Fruit fly (Drosophila melanogaster) whole organism, embryonic: ENCODE measurements around the gene CG6051.
A peak's percentile ranks its signal among the peaks of the same experiment; 100 is the strongest.

Experiments used
- ATbp ChIP-seq: fragments of 200-800 bp; sonication (Bioruptor generic); optimal IDR thresholded peaks from 2 replicates; lab custom pipeline; 2017; ENCODE audit warnings: missing biosample characterization, mild to moderate bottlenecking, missing genetic modification characterization, missing genetic modification reagents
- Aef1 ChIP-seq: fragments of 200-800 bp; sonication (Bioruptor generic); IDR thresholded peaks from 3 replicates; pipeline ENCODE4 v1.3.6; 2022; ENCODE audit warnings: missing biosample characterization, missing genetic modification characterization
- BtbVII ChIP-seq: fragments of 200-800 bp; sonication (Bioruptor generic); optimal IDR thresholded peaks from 3 replicates; lab custom pipeline; 2017; ENCODE audit warnings: missing biosample characterization, mild to moderate bottlenecking, missing genetic modification characterization
- CG10267 ChIP-seq: fragments of 200-800 bp; sonication (Bioruptor generic); optimal IDR thresholded peaks from 2 replicates; lab custom pipeline; 2018; ENCODE audit warnings: missing biosample characterization, mild to moderate bottlenecking, missing genetic modification characterization, moderate library complexity
- CG10565 ChIP-seq: fragments of 200-800 bp; sonication (Bioruptor generic); optimal IDR thresholded peaks from 3 replicates; lab custom pipeline; 2016; ENCODE audit warnings: missing biosample characterization, mild to moderate bottlenecking, missing genetic modification characterization
- CG10979 ChIP-seq: fragments of 200-800 bp; sonication (Bioruptor generic); optimal IDR thresholded peaks from 2 replicates; lab custom pipeline; 2018; ENCODE audit warnings: missing biosample characterization, mild to moderate bottlenecking, missing genetic modification characterization, moderate library complexity
- CG11695 ChIP-seq: fragments of 200-800 bp; sonication (Bioruptor generic); IDR thresholded peaks from 3 replicates; pipeline ENCODE4 v1.3.6; 2022; ENCODE audit warnings: missing biosample characterization, missing genetic modification characterization
- CG12219 ChIP-seq: fragments of 200-800 bp; sonication (Bioruptor generic); optimal IDR thresholded peaks from 3 replicates; lab custom pipeline; 2018; ENCODE audit warnings: missing biosample characterization, mild to moderate bottlenecking, missing genetic modification characterization
- CG1233 ChIP-seq: fragments of 200-800 bp; sonication (Bioruptor generic); optimal IDR thresholded peaks from 4 replicates; lab custom pipeline; 2018; ENCODE audit warnings: missing biosample characterization, mild to moderate bottlenecking, missing genetic modification characterization
- CG12744 ChIP-seq: fragments of 200-800 bp; sonication (Bioruptor generic); optimal IDR thresholded peaks from 2 replicates; lab custom pipeline; 2016; ENCODE audit warnings: missing biosample characterization, missing genetic modification characterization
- CG13624 ChIP-seq: fragments of 200-800 bp; sonication (Bioruptor generic); optimal IDR thresholded peaks from 2 replicates; lab custom pipeline; 2016; ENCODE audit warnings: missing biosample characterization, missing genetic modification characterization
- CG14014 ChIP-seq: fragments of 200-800 bp; sonication (Bioruptor generic); IDR thresholded peaks from 2 replicates; pipeline ENCODE4 v1.3.6; 2022; ENCODE audit warnings: missing biosample characterization, missing genetic modification characterization
- CG15269 ChIP-seq: fragments of 200-800 bp; sonication (Bioruptor generic); optimal IDR thresholded peaks from 2 replicates; lab custom pipeline; 2018; ENCODE audit warnings: missing biosample characterization, mild to moderate bottlenecking, missing genetic modification characterization, moderate library complexity
- CG2202 ChIP-seq: fragments of 200-800 bp; sonication (Bioruptor generic); optimal IDR thresholded peaks from 2 replicates; lab custom pipeline; 2018; ENCODE audit warnings: missing biosample characterization, mild to moderate bottlenecking, missing genetic modification characterization
- CG30431 ChIP-seq: fragments of 200-800 bp; sonication (Bioruptor generic); optimal IDR thresholded peaks from 2 replicates; lab custom pipeline; 2017; ENCODE audit warnings: missing biosample characterization, missing genetic modification characterization
- CG3838 ChIP-seq: fragments of 200-800 bp; sonication (Bioruptor generic); optimal IDR thresholded peaks from 3 replicates; lab custom pipeline; 2016; ENCODE audit warnings: missing biosample characterization, missing genetic modification characterization
- CG42726 ChIP-seq: fragments of 200-800 bp; sonication (Bioruptor generic); IDR thresholded peaks from 2 replicates; pipeline ENCODE4 v1.3.6; 2022; ENCODE audit warnings: missing biosample characterization, missing genetic modification characterization; ENCODE audit not compliant: partially characterized antibody
- CG6272 ChIP-seq: fragments of 200-800 bp; sonication (Bioruptor generic); IDR thresholded peaks from 2 replicates; pipeline ENCODE4 v1.3.6; 2022; ENCODE audit warnings: missing biosample characterization, missing genetic modification characterization
- CG7372 ChIP-seq: fragments of 200-800 bp; sonication (Bioruptor generic); IDR thresholded peaks from 2 replicates; pipeline ENCODE4 v1.3.6; 2022; ENCODE audit warnings: missing biosample characterization, missing genetic modification characterization
- CG7987 ChIP-seq: fragments of 200-800 bp; sonication (Bioruptor generic); optimal IDR thresholded peaks from 2 replicates; lab custom pipeline; 2018; ENCODE audit warnings: missing biosample characterization, mild to moderate bottlenecking, missing genetic modification characterization, moderate library complexity
- CG8290 ChIP-seq, 3 experiments: fragments of 200-800 bp; sonication (Bioruptor generic); optimal IDR thresholded peaks; 2 replicates each; lab custom pipeline; 2016 to 2019; ENCODE audit warnings: missing biosample characterization in 3 of 3, missing genetic modification characterization in 3 of 3, mild to moderate bottlenecking in 2 of 3, moderate library complexity in 1 of 3
- Camta ChIP-seq: fragments of 200-800 bp; sonication (Bioruptor generic); optimal IDR thresholded peaks from 2 replicates; lab custom pipeline; 2016; ENCODE audit warnings: missing biosample characterization, missing genetic modification characterization
- Ets65A ChIP-seq: fragments of 200-800 bp; sonication (Bioruptor generic); peaks from one replicate; lab custom pipeline; 2016; ENCODE audit warnings: missing biosample characterization, missing genetic modification characterization
- Gug ChIP-seq: fragments of 200-800 bp; sonication (Bioruptor generic); IDR thresholded peaks from 4 replicates; pipeline ENCODE4 v1.3.6; 2022; ENCODE audit warnings: missing biosample characterization, missing genetic modification characterization
- Hand ChIP-seq: fragments of 200-800 bp; sonication (Bioruptor generic); optimal IDR thresholded peaks from 2 replicates; lab custom pipeline; 2017; ENCODE audit warnings: mild to moderate bottlenecking, missing biosample characterization, missing genetic modification reagents, missing genetic modification characterization
- NFAT ChIP-seq: fragments of 200-800 bp; sonication (Bioruptor generic); IDR thresholded peaks from 2 replicates; pipeline ENCODE4 v1.3.6; 2022; ENCODE audit warnings: missing biosample characterization, missing genetic modification characterization
- Ptx1 ChIP-seq: fragments of 200-800 bp; sonication (Bioruptor generic); IDR thresholded peaks from 2 replicates; pipeline ENCODE4 v1.3.6; 2022; ENCODE audit warnings: missing biosample characterization, missing genetic modification characterization
- Spps ChIP-seq: fragments of 200-800 bp; sonication (Bioruptor generic); optimal IDR thresholded peaks from 2 replicates; lab custom pipeline; 2018; ENCODE audit warnings: missing biosample characterization, mild to moderate bottlenecking, missing genetic modification characterization
- Sry-δ ChIP-seq: fragments of 200-800 bp; sonication (Bioruptor generic); optimal IDR thresholded peaks from 2 replicates; lab custom pipeline; 2016; ENCODE audit warnings: missing biosample characterization, missing genetic modification characterization
- Ssrp ChIP-seq: fragments of 200-800 bp; sonication (Bioruptor generic); optimal IDR thresholded peaks from 2 replicates; lab custom pipeline; 2018; ENCODE audit warnings: missing biosample characterization, mild to moderate bottlenecking, missing genetic modification characterization, moderate library complexity
- TFAM ChIP-seq: fragments of 200-800 bp; sonication (Bioruptor generic); optimal IDR thresholded peaks from 2 replicates; lab custom pipeline; 2017; ENCODE audit warnings: missing biosample characterization, missing genetic modification characterization, inconsistent platforms
- ap ChIP-seq: fragments of 200-800 bp; sonication (Bioruptor generic); IDR thresholded peaks from 2 replicates; pipeline ENCODE4 v1.3.6; 2022; ENCODE audit warnings: missing biosample characterization, missing genetic modification characterization
- br ChIP-seq: fragments of >200 bp; optimal IDR thresholded peaks from 2 replicates; lab custom pipeline; 2017
- caup ChIP-seq: fragments of 200-800 bp; sonication (Bioruptor generic); optimal IDR thresholded peaks from 3 replicates; lab custom pipeline; 2017; ENCODE audit warnings: missing biosample characterization, mild to moderate bottlenecking, missing genetic modification characterization, moderate library complexity; ENCODE audit not compliant: severe bottlenecking
- crol ChIP-seq: fragments of 200-800 bp; sonication (Bioruptor generic); IDR thresholded peaks from 2 replicates; pipeline ENCODE4 v1.3.6; 2022; ENCODE audit warnings: missing biosample characterization, missing genetic modification characterization
- da ChIP-seq: fragments of 200-800 bp; sonication (Bioruptor generic); optimal IDR thresholded peaks from 2 replicates; lab custom pipeline; 2016; ENCODE audit warnings: missing biosample characterization, missing genetic modification characterization
- dati ChIP-seq: fragments of 200-800 bp; sonication (Bioruptor generic); IDR thresholded peaks from 2 replicates; pipeline ENCODE4 v1.3.6; 2022; ENCODE audit warnings: missing biosample characterization, missing genetic modification characterization
- eyg ChIP-seq: fragments of 200-800 bp; sonication (Bioruptor generic); optimal IDR thresholded peaks from 3 replicates; lab custom pipeline; 2016; ENCODE audit warnings: missing biosample characterization, missing genetic modification characterization
- fd64A ChIP-seq: fragments of 200-800 bp; sonication (Bioruptor generic); optimal IDR thresholded peaks from 3 replicates; lab custom pipeline; 2018; ENCODE audit warnings: missing biosample characterization, mild to moderate bottlenecking, missing genetic modification characterization
- gcm ChIP-seq: fragments of 200-800 bp; sonication (Bioruptor generic); optimal IDR thresholded peaks from 2 replicates; lab custom pipeline; 2019; ENCODE audit warnings: missing biosample characterization, mild to moderate bottlenecking, missing genetic modification characterization, moderate library complexity
- h ChIP-seq: fragments of >200 bp; optimal IDR thresholded peaks from 2 replicates; lab custom pipeline; 2017
- odd ChIP-seq: fragments of 200-800 bp; sonication (Bioruptor generic); optimal IDR thresholded peaks from 2 replicates; lab custom pipeline; 2017; ENCODE audit warnings: missing biosample characterization, mild to moderate bottlenecking, missing genetic modification characterization
- row ChIP-seq: fragments of 200-800 bp; sonication (Bioruptor generic); IDR thresholded peaks from 3 replicates; pipeline ENCODE4 v1.3.6; 2022; ENCODE audit warnings: missing biosample characterization, missing genetic modification characterization
- sens-2 ChIP-seq: fragments of 200-800 bp; sonication (Bioruptor generic); IDR thresholded peaks from 2 replicates; pipeline ENCODE4 v1.3.6; 2022; ENCODE audit warnings: missing biosample characterization, missing genetic modification characterization
- seq ChIP-seq: fragments of 200-800 bp; sonication (Bioruptor generic); IDR thresholded peaks from 2 replicates; pipeline ENCODE4 v1.3.6; 2022; ENCODE audit warnings: missing biosample characterization, missing genetic modification characterization
- sim ChIP-seq: fragments of 200-800 bp; sonication (Bioruptor generic); IDR thresholded peaks from 2 replicates; pipeline ENCODE4 v1.3.6; 2022; ENCODE audit warnings: missing biosample characterization, missing genetic modification characterization
- stwl ChIP-seq: fragments of 200-800 bp; sonication (Bioruptor generic); optimal IDR thresholded peaks from 3 replicates; lab custom pipeline; 2018; ENCODE audit warnings: missing biosample characterization, mild to moderate bottlenecking, missing genetic modification characterization, moderate library complexity
- tio ChIP-seq: fragments of 200-800 bp; sonication (Bioruptor generic); optimal IDR thresholded peaks from 2 replicates; lab custom pipeline; 2017; ENCODE audit warnings: missing biosample characterization, missing genetic modification characterization, inconsistent platforms
- wek ChIP-seq: fragments of 200-800 bp; sonication (Bioruptor generic); optimal IDR thresholded peaks from 3 replicates; lab custom pipeline; 2018; ENCODE audit warnings: missing biosample characterization, mild to moderate bottlenecking, missing genetic modification characterization, moderate library complexity
- zen2 ChIP-seq: fragments of 200-800 bp; sonication (Bioruptor generic); IDR thresholded peaks from 3 replicates; pipeline ENCODE4 v1.3.6; 2022; ENCODE audit warnings: missing biosample characterization, missing genetic modification characterization; ENCODE audit not compliant: partially characterized antibody

Gene CG6051

dm6 chr3R:27153062-27153878 lies 2.4 kb upstream of the CG6051 start (continued):
- TF ChIP-seq BtbVII (GFP tag; lab: Kevin White, UChicago), result peak; percentile 64
- TF ChIP-seq h (lab: Kevin White, UChicago), result no peak
- TF ChIP-seq CG6272 (GFP tag; lab: Robert Waterston, UW), result no peak
- no peak for TF ChIP-seq gcm
- TF ChIP-seq CG10979 (tag; lab: Kevin White, UChicago), result peak; percentile 12
- peak; percentile 80 for TF ChIP-seq crol (GFP tag; lab: Robert Waterston, UW)
- no peak for TF ChIP-seq CG42726 (GFP tag; lab: Robert Waterston, UW)
- TF ChIP-seq CG12219, result no peak
- no peak for TF ChIP-seq zen2 (GFP tag; lab: Robert Waterston, UW)
- no peak for TF ChIP-seq CG12744
- peak; percentile 32 for TF ChIP-seq Ssrp (tag; lab: Kevin White, UChicago)
- TF ChIP-seq dati (GFP tag; lab: Robert Waterston, UW), result no peak
- peak; percentile 16 for TF ChIP-seq Camta (GFP tag; lab: Kevin White, UChicago)
- TF ChIP-seq CG3838, result no peak
- peak; percentile 41; the same call in 1 of the 2 replicates for TF ChIP-seq Ptx1 (GFP tag; lab: Robert Waterston, UW)
- TF ChIP-seq sens-2 (GFP tag; lab: Robert Waterston, UW), result no peak
- no peak for TF ChIP-seq sim
- no peak for TF ChIP-seq CG7372
- TF ChIP-seq CG1233 (GFP tag; lab: Kevin White, UChicago), result peak; percentile 58
- no peak for TF ChIP-seq CG30431 (GFP tag; lab: Kevin White, UChicago)
- TF ChIP-seq CG8290 (GFP tag; optimal IDR thresholded peaks at IDR 0.05; lab: Kevin White, UChicago), result no peak
- peak in 1 of 2 experiments; percentile 43 for TF ChIP-seq CG8290 (tag; optimal IDR thresholded peaks at IDR 0.05; lab: Kevin White, UChicago)
- no peak for TF ChIP-seq CG10565 (GFP tag; lab: Kevin White, UChicago)
- TF ChIP-seq Gug (GFP tag; lab: Robert Waterston, UW), result no peak; the same call in 3 of the 4 replicates
- TF ChIP-seq CG10267 (tag; lab: Kevin White, UChicago), result peak; percentile 28
- TF ChIP-seq CG13624, result peak; percentile 49
- TF ChIP-seq CG14014 (GFP tag; lab: Robert Waterston, UW), result 0 out of 2 replicates have a peak, but pooled peaks have one; percentile 7
- TF ChIP-seq CG7987 (GFP tag; lab: Kevin White, UChicago), result no peak
- no peak for TF ChIP-seq ATbp (GFP tag; lab: Kevin White, UChicago)
- no peak for TF ChIP-seq TFAM (GFP tag; lab: Kevin White, UChicago)
- peak; percentile 17 for TF ChIP-seq Spps (tag; lab: Kevin White, UChicago)
- no peak for TF ChIP-seq fd64A
- peak; percentile 70 for TF ChIP-seq CG15269 (tag; lab: Kevin White, UChicago)
- peak; percentile 34 for TF ChIP-seq Hand (GFP tag; lab: Kevin White, UChicago)
- no peak for TF ChIP-seq wek
- peak; percentile 77 for TF ChIP-seq tio (GFP tag; lab: Kevin White, UChicago)
- peak; percentile 33 for TF ChIP-seq eyg (GFP tag; lab: Kevin White, UChicago)
- TF ChIP-seq CG2202, result no peak
- peak; percentile 33; the same call in 1 of the 3 replicates for TF ChIP-seq CG11695 (GFP tag; lab: Robert Waterston, UW)
- TF ChIP-seq Sry-δ (GFP tag; lab: Kevin White, UChicago), result no peak
- no peak for TF ChIP-seq NFAT (GFP tag; lab: Robert Waterston, UW)
- TF ChIP-seq caup (GFP tag; lab: Kevin White, UChicago), result peak; percentile 67
- peak; percentile 66; the same call in 2 of the 3 replicates for TF ChIP-seq row (GFP tag; lab: Robert Waterston, UW)
- no peak for TF ChIP-seq br (lab: Kevin White, UChicago)
- no peak for TF ChIP-seq ap (GFP tag; lab: Robert Waterston, UW)
- TF ChIP-seq Aef1 (GFP tag; lab: Robert Waterston, UW), result peak; percentile 27; the same call in 1 of the 3 replicates
- TF ChIP-seq da (GFP tag; lab: Kevin White, UChicago), result no peak
- TF ChIP-seq odd (GFP tag; lab: Kevin White, UChicago), result peak; percentile 39
- TF ChIP-seq Ets65A, result peak; percentile 76
- no peak for TF ChIP-seq seq
- no peak for TF ChIP-seq stwl
